Worm (Caenorhabditis elegans) whole organism, L4/young adult: ENCODE measurements around the gene srh-274.
"Not testable (repeated sequence)": the region's sequence is repeated elsewhere in the genome, so short reads cannot be mapped to it uniquely, and the experiment has no call there.

Source experiments
- W03F9.2 ChIP-seq: fragments of 150-350 bp; optimal IDR thresholded peaks from 2 replicates; lab custom pipeline; 2014; ENCODE audit warnings: missing biosample characterization, missing genetic modification characterization
- dao-5 ChIP-seq: sonication (generic microtip); optimal IDR thresholded peaks from 2 replicates; lab custom pipeline; 2016; ENCODE audit warnings: missing genotype, missing genetic modification characterization, moderate library complexity, missing compliant biosample characterization
- him-1 ChIP-seq: sonication (generic microtip); optimal IDR thresholded peaks from 2 replicates; lab custom pipeline; 2016; ENCODE audit warnings: missing genotype, missing genetic modification reagents, missing genetic modification characterization, missing compliant biosample characterization

- TF ChIP-seq W03F9.2; dao-5; him-1 (tag; lab: Kevin White, UChicago): not testable (repeated sequence)
Observed at ce11 chrII:1006375-1006774, 23.4 kb downstream of the srh-274 start, which contains the start of gene F45D11.14.
